Fruit fly (Drosophila melanogaster) whole organism, embryonic: ENCODE measurements around the gene TwdlO.

Source experiments
- ATbp ChIP-seq: fragments of 200-800 bp; sonication (Bioruptor generic); optimal IDR thresholded peaks from 2 replicates; lab custom pipeline; 2017; ENCODE audit warnings: missing biosample characterization, mild to moderate bottlenecking, missing genetic modification characterization, missing genetic modification reagents
- Awh ChIP-seq: fragments of 200-800 bp; sonication (Bioruptor generic); IDR thresholded peaks from 2 replicates; pipeline ENCODE4, ENCODE4 v1.3.6; 2022; ENCODE audit warnings: missing biosample characterization, missing genetic modification characterization
- Blimp-1 ChIP-seq: fragments of 200-800 bp; sonication (Bioruptor generic); optimal IDR thresholded peaks from 3 replicates; lab custom pipeline; 2018; ENCODE audit warnings: missing biosample characterization, missing genetic modification characterization, mild to moderate bottlenecking, moderate library complexity, missing genetic modification reagents
- CG10543 ChIP-seq: fragments of 200-800 bp; sonication (Bioruptor generic); optimal IDR thresholded peaks from 3 replicates; lab custom pipeline; 2017; ENCODE audit warnings: missing biosample characterization, mild to moderate bottlenecking, missing genetic modification characterization, moderate library complexity
- CG10565 ChIP-seq: fragments of 200-800 bp; sonication (Bioruptor generic); optimal IDR thresholded peaks from 3 replicates; lab custom pipeline; 2016; ENCODE audit warnings: missing biosample characterization, mild to moderate bottlenecking, missing genetic modification characterization
- CG11504 ChIP-seq: fragments of 200-800 bp; sonication (Bioruptor generic); optimal IDR thresholded peaks from 3 replicates; lab custom pipeline; 2019; ENCODE audit warnings: missing biosample characterization, mild to moderate bottlenecking, missing genetic modification characterization, moderate library complexity
- CG12744 ChIP-seq: fragments of 200-800 bp; sonication (Bioruptor generic); optimal IDR thresholded peaks from 2 replicates; lab custom pipeline; 2016; ENCODE audit warnings: missing biosample characterization, missing genetic modification characterization
- CG12769 ChIP-seq: fragments of 200-800 bp; sonication (Bioruptor generic); optimal IDR thresholded peaks from 2 replicates; lab custom pipeline; 2019; ENCODE audit warnings: missing biosample characterization, mild to moderate bottlenecking, missing genetic modification characterization, moderate library complexity
- CG14014 ChIP-seq: fragments of 200-800 bp; sonication (Bioruptor generic); IDR thresholded peaks from 2 replicates; pipeline ENCODE4 v1.3.6; 2022; ENCODE audit warnings: missing biosample characterization, missing genetic modification characterization
- CG14050 ChIP-seq: fragments of 200-800 bp; sonication (Bioruptor generic); IDR thresholded peaks from 3 replicates; pipeline ENCODE4 v1.3.6; 2022; ENCODE audit warnings: missing biosample characterization, missing genetic modification characterization
- CG14441 ChIP-seq: fragments of 200-800 bp; sonication (Bioruptor generic); IDR thresholded peaks from 2 replicates; pipeline ENCODE4 v1.3.6; 2022; ENCODE audit warnings: missing biosample characterization, missing genetic modification characterization
- CG1529 ChIP-seq: fragments of 200-800 bp; sonication (Bioruptor generic); optimal IDR thresholded peaks from 3 replicates; lab custom pipeline; 2018; ENCODE audit warnings: missing biosample characterization, missing genetic modification characterization
- CG32532 ChIP-seq: fragments of 200-800 bp; sonication (Bioruptor generic); IDR thresholded peaks from 2 replicates; pipeline ENCODE4 v1.3.6; 2022; ENCODE audit warnings: missing biosample characterization, missing genetic modification characterization
- CG5180 ChIP-seq: fragments of 200-800 bp; sonication (Bioruptor generic); optimal IDR thresholded peaks from 3 replicates; lab custom pipeline; 2017; ENCODE audit warnings: missing biosample characterization, missing genetic modification characterization, mild to moderate bottlenecking, moderate library complexity, missing genetic modification reagents
- CG5953 ChIP-seq: fragments of 200-800 bp; sonication (Bioruptor generic); IDR thresholded peaks from 2 replicates; pipeline ENCODE4 v1.3.6; 2022; ENCODE audit warnings: missing biosample characterization, missing genetic modification characterization
- CG7786 ChIP-seq: fragments of 200-800 bp; sonication (Bioruptor generic); optimal IDR thresholded peaks from 2 replicates; lab custom pipeline; 2016; ENCODE audit warnings: missing biosample characterization, missing genetic modification characterization
- CG8089 ChIP-seq: fragments of 200-800 bp; sonication (Bioruptor generic); optimal IDR thresholded peaks from 3 replicates; lab custom pipeline; 2016; ENCODE audit warnings: missing biosample characterization, missing genetic modification characterization
- CG8924 ChIP-seq: fragments of 200-800 bp; optimal IDR thresholded peaks from 3 replicates; lab custom pipeline; 2019; ENCODE audit warnings: missing biosample characterization, mild to moderate bottlenecking, missing genetic modification characterization, moderate library complexity
- CG9215 ChIP-seq: fragments of 200-800 bp; sonication (Bioruptor generic); IDR thresholded peaks from 2 replicates; pipeline ENCODE4 v1.3.6; 2022; ENCODE audit warnings: missing biosample characterization, missing genetic modification characterization
- CG9609 ChIP-seq: fragments of 200-800 bp; sonication (Bioruptor generic); optimal IDR thresholded peaks from 3 replicates; lab custom pipeline; 2016; ENCODE audit warnings: missing biosample characterization, missing genetic modification characterization
- CrebB ChIP-seq: fragments of 200-800 bp; sonication (Bioruptor generic); optimal IDR thresholded peaks from 3 replicates; lab custom pipeline; 2018; ENCODE audit warnings: missing biosample characterization, mild to moderate bottlenecking, missing genetic modification characterization
- ERR ChIP-seq: fragments of 200-800 bp; sonication (Bioruptor generic); optimal IDR thresholded peaks from 2 replicates; lab custom pipeline; 2016; ENCODE audit warnings: missing biosample characterization, missing genetic modification characterization
- Fer1 ChIP-seq: fragments of 200-800 bp; sonication (Bioruptor generic); optimal IDR thresholded peaks from 2 replicates; lab custom pipeline; 2017; ENCODE audit warnings: missing biosample characterization, mild to moderate bottlenecking, missing genetic modification characterization
- Gug ChIP-seq: fragments of 200-800 bp; sonication (Bioruptor generic); IDR thresholded peaks from 4 replicates; pipeline ENCODE4 v1.3.6; 2022; ENCODE audit warnings: missing biosample characterization, missing genetic modification characterization
- HmgZ ChIP-seq: fragments of 200-800 bp; sonication (Bioruptor generic); optimal IDR thresholded peaks from 2 replicates; lab custom pipeline; 2018; ENCODE audit warnings: missing biosample characterization, mild to moderate bottlenecking, missing genetic modification characterization
- Hmr ChIP-seq: fragments of 200-800 bp; sonication (Bioruptor generic); optimal IDR thresholded peaks from 3 replicates; lab custom pipeline; 2017; ENCODE audit warnings: mild to moderate bottlenecking, missing biosample characterization, missing genetic modification reagents, missing genetic modification characterization
- Hr3 ChIP-seq: fragments of 200-800 bp; sonication (Bioruptor generic); optimal IDR thresholded peaks from 3 replicates; lab custom pipeline; 2016; ENCODE audit warnings: missing biosample characterization, missing genetic modification characterization
- Hr78 ChIP-seq, 2 experiments: fragments of 200-800 bp in 1 of 2; fragments of >200 bp in 1 of 2; sonication (Bioruptor generic) in 1 of 2; optimal IDR thresholded peaks; 2 replicates each; lab custom pipeline; 2017 to 2019; ENCODE audit warnings: missing biosample characterization in 2 of 2, missing genetic modification characterization in 2 of 2, mild to moderate bottlenecking in 1 of 2, moderate library complexity in 1 of 2
- Jarid2 ChIP-seq: fragments of 200-800 bp; sonication (Bioruptor generic); optimal IDR thresholded peaks from 3 replicates; lab custom pipeline; 2017; ENCODE audit warnings: mild to moderate bottlenecking, missing biosample characterization, missing genetic modification reagents, missing genetic modification characterization
- MBD-R2 ChIP-seq: fragments of 200-800 bp; sonication (Bioruptor generic); IDR thresholded peaks from 2 replicates; pipeline ENCODE4 v1.3.6; 2022; ENCODE audit warnings: missing biosample characterization, missing genetic modification characterization
- Med ChIP-seq: fragments of 200-800 bp; sonication (Bioruptor generic); peaks from one replicate; lab custom pipeline; 2016; ENCODE audit warnings: missing biosample characterization, missing genetic modification characterization, mild to moderate bottlenecking, inconsistent platforms, moderate library complexity
- NK7.1 ChIP-seq: fragments of 200-800 bp; sonication (Bioruptor generic); optimal IDR thresholded peaks from 3 replicates; lab custom pipeline; 2016; ENCODE audit warnings: missing biosample characterization, missing genetic modification characterization
- Rfx ChIP-seq: fragments of 200-800 bp; sonication (Bioruptor generic); IDR thresholded peaks from 2 replicates; pipeline ENCODE4 v1.3.6; 2022; ENCODE audit warnings: missing biosample characterization, missing genetic modification characterization
- Sox102F ChIP-seq: fragments of 200-800 bp; sonication (Bioruptor generic); optimal IDR thresholded peaks from 2 replicates; lab custom pipeline; 2018; ENCODE audit warnings: missing biosample characterization, mild to moderate bottlenecking, missing genetic modification characterization, moderate library complexity
- br ChIP-seq: fragments of >200 bp; optimal IDR thresholded peaks from 2 replicates; lab custom pipeline; 2017
- bsh ChIP-seq, 2 experiments: fragments of 200-800 bp; sonication (Bioruptor generic); optimal IDR thresholded peaks; 2 replicates each; lab custom pipeline; 2017 to 2018; ENCODE audit warnings: mild to moderate bottlenecking in 2 of 2, missing biosample characterization in 2 of 2, missing genetic modification characterization in 2 of 2, moderate library complexity in 1 of 2
- caup ChIP-seq: fragments of 200-800 bp; sonication (Bioruptor generic); optimal IDR thresholded peaks from 3 replicates; lab custom pipeline; 2017; ENCODE audit warnings: missing biosample characterization, mild to moderate bottlenecking, missing genetic modification characterization, moderate library complexity; ENCODE audit not compliant: severe bottlenecking
- corto ChIP-seq: fragments of 200-800 bp; sonication (Bioruptor generic); optimal IDR thresholded peaks from 2 replicates; lab custom pipeline; 2016; ENCODE audit warnings: missing biosample characterization, mild to moderate bottlenecking, missing genetic modification characterization, moderate library complexity
- exex ChIP-seq: fragments of 200-800 bp; sonication (Bioruptor generic); optimal IDR thresholded peaks from 4 replicates; lab custom pipeline; 2018; ENCODE audit warnings: missing biosample characterization, mild to moderate bottlenecking, missing genetic modification characterization, moderate library complexity
- eyg ChIP-seq: fragments of 200-800 bp; sonication (Bioruptor generic); optimal IDR thresholded peaks from 3 replicates; lab custom pipeline; 2016; ENCODE audit warnings: missing biosample characterization, missing genetic modification characterization
- gro ChIP-seq: fragments of 200-800 bp; sonication (Bioruptor generic); optimal IDR thresholded peaks from 2 replicates; lab custom pipeline; 2016; ENCODE audit warnings: missing biosample characterization, missing genetic modification characterization
- kay ChIP-seq: fragments of 200-800 bp; sonication (Bioruptor generic); optimal IDR thresholded peaks from 2 replicates; lab custom pipeline; 2016; ENCODE audit warnings: missing biosample characterization, missing genetic modification characterization
- lbe ChIP-seq: fragments of 200-800 bp; sonication (Bioruptor generic); optimal IDR thresholded peaks from 2 replicates; lab custom pipeline; 2016; ENCODE audit warnings: missing biosample characterization, mild to moderate bottlenecking, missing genetic modification characterization
- mirr ChIP-seq: fragments of 200-800 bp; sonication (Bioruptor generic); optimal IDR thresholded peaks from 3 replicates; lab custom pipeline; 2018; ENCODE audit warnings: missing biosample characterization, mild to moderate bottlenecking, missing genetic modification characterization
- sens ChIP-seq: fragments of 200-800 bp; sonication (Bioruptor generic); peaks from one replicate; lab custom pipeline; 2016; ENCODE audit warnings: missing biosample characterization, missing genetic modification characterization
- sens-2 ChIP-seq: fragments of 200-800 bp; sonication (Bioruptor generic); IDR thresholded peaks from 2 replicates; pipeline ENCODE4 v1.3.6; 2022; ENCODE audit warnings: missing biosample characterization, missing genetic modification characterization
- ssp ChIP-seq: fragments of 200-800 bp; sonication (Bioruptor generic); IDR thresholded peaks from 2 replicates; pipeline ENCODE4 v1.3.6; 2022; ENCODE audit warnings: missing biosample characterization, missing genetic modification characterization
- tx ChIP-seq: fragments of 200-800 bp; sonication (Bioruptor generic); optimal IDR thresholded peaks from 2 replicates; lab custom pipeline; 2016; ENCODE audit warnings: missing biosample characterization, missing genetic modification characterization
- usp ChIP-seq: fragments of >200 bp; optimal IDR thresholded peaks from 2 replicates; lab custom pipeline; 2017; ENCODE audit warnings: missing biosample characterization, missing genetic modification characterization
- vnd ChIP-seq: fragments of 200-800 bp; sonication (Bioruptor generic); IDR thresholded peaks from 3 replicates; pipeline ENCODE4 v1.3.6; 2022; ENCODE audit warnings: missing biosample characterization, missing genetic modification characterization; ENCODE audit not compliant: partially characterized antibody
- wdn ChIP-seq: fragments of 200-800 bp; sonication (Bioruptor generic); IDR thresholded peaks from 2 replicates; pipeline ENCODE4 v1.3.6; 2022; ENCODE audit warnings: missing biosample characterization, missing genetic modification characterization

TwdlO gene

dm6 chr3R:26588158-26588584 is 38.4 kb downstream of the TwdlO start (continued):
- TF ChIP-seq Sox102F (GFP tag; lab: Kevin White, UChicago) (peak; percentile 20), CG8089 (GFP tag; lab: Kevin White, UChicago) (no peak), CrebB (tag; lab: Kevin White, UChicago) (no peak), Awh (GFP tag; lab: Robert Waterston, UW) (0 out of 2 replicates have a peak, but pooled peaks have one; percentile 43), Hr3 (GFP tag; lab: Kevin White, UChicago) (peak; percentile 49), CG5953 (GFP tag; lab: Robert Waterston, UW) (no peak), CG12744 (GFP tag; lab: Kevin White, UChicago) (peak; percentile 9), sens-2 (peak; percentile 84), HmgZ (peak; percentile 32), usp (GFP tag; lab: Kevin White, UChicago) (no peak), CG12769 (peak; percentile 52), Rfx (GFP tag; lab: Robert Waterston, UW) (peak; percentile 23; the same call in 1 of the 2 replicates), Blimp-1 (no peak), ssp (GFP tag; lab: Robert Waterston, UW) (0 out of 2 replicates have a peak, but pooled peaks have one; percentile 14), Jarid2 (peak; percentile 60), Hr78 (GFP tag; optimal IDR thresholded peaks at IDR 0.05; lab: Kevin White, UChicago) (peak in 1 of 2 experiments; percentile 40), mirr (peak; percentile 81), wdn (GFP tag; lab: Robert Waterston, UW) (no peak), CG32532 (0 out of 2 replicates have a peak, but pooled peaks have one; percentile 22), tx (GFP tag; lab: Kevin White, UChicago) (no peak), gro (no peak), lbe (GFP tag; lab: Kevin White, UChicago) (peak; percentile 42), CG5180 (GFP tag; lab: Kevin White, UChicago) (peak; percentile 14), CG14050 (no peak), sens (GFP tag; lab: Kevin White, UChicago) (peak; percentile 29), CG14014 (peak; percentile 22; the same call in 1 of the 2 replicates), CG9609 (GFP tag; lab: Kevin White, UChicago) (no peak), vnd (GFP tag; lab: Robert Waterston, UW) (0 out of 3 replicates have a peak, but pooled peaks have one; percentile 37), br (lab: Kevin White, UChicago) (no peak), ERR (GFP tag; lab: Kevin White, UChicago) (peak; percentile 11), kay (no peak), MBD-R2 (GFP tag; lab: Robert Waterston, UW) (no peak), Med (GFP tag; lab: Kevin White, UChicago) (peak; percentile 81), corto (GFP tag; lab: Kevin White, UChicago) (no peak), exex (tag; lab: Kevin White, UChicago) (peak; percentile 93), CG9215 (GFP tag; lab: Robert Waterston, UW) (no peak), bsh (GFP tag; optimal IDR thresholded peaks at IDR 0.05; lab: Kevin White, UChicago) (no peak), Fer1 (GFP tag; lab: Kevin White, UChicago) (peak; percentile 1), CG11504 (tag; lab: Kevin White, UChicago) (no peak), Gug (GFP tag; lab: Robert Waterston, UW) (no peak), caup (GFP tag; lab: Kevin White, UChicago) (peak; percentile 55), CG10543 (GFP tag; lab: Kevin White, UChicago) (peak; percentile 64), CG7786 (no peak), NK7.1 (GFP tag; lab: Kevin White, UChicago) (no peak), CG8924 (tag; lab: Kevin White, UChicago) (no peak), CG14441 (0 out of 2 replicates have a peak, but pooled peaks have one; percentile 20), CG10565 (no peak), eyg (GFP tag; lab: Kevin White, UChicago) (peak; percentile 25), Hmr (GFP tag; lab: Kevin White, UChicago) (peak; percentile 4), CG1529 (GFP tag; lab: Kevin White, UChicago) (no peak), ATbp (peak; percentile 55)
